Fruit fly (Drosophila melanogaster): ENCODE results near the gene Cow.

Cow gene

dm6 chr3R:23053135-23053730 lies 59.3 kb downstream of the Cow start:
- TF ChIP-seq noc (tag; optimal IDR thresholded peaks at IDR 0.05): no peak

DNA sequence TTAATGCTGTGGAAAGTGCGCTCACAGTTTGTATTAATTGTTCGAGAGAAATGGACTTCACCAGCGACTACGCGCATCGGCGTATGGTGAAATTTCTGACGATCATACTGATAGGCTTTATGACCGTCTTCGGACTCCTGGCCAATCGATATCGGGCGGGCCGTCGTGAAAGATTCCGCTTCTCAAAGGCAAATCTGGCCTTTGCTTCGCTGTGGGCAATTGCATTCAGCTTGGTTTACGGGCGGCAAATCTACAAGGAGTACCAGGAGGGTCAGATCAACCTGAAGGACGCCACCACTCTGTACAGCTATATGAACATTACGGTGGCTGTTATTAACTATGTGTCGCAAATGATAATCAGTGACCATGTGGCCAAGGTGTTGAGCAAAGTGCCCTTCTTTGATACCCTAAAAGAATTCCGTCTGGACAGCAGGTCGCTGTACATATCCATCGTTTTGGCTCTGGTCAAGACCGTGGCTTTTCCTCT lies 60.8 kb downstream of the Cow start, which contains the start of gene Gr94a:
TSS of gene Gr94a (plus strand) at position 51 of the 487 bp plus-strand sequence.
- TF ChIP-seq noc (tag; optimal IDR thresholded peaks at IDR 0.05): no peak

dm6 chr3R:23048690-23049118 lies 63.8 kb downstream of the Cow start:
- peak; percentile 43 for TF ChIP-seq noc (tag; optimal IDR thresholded peaks at IDR 0.05)

DNA sequence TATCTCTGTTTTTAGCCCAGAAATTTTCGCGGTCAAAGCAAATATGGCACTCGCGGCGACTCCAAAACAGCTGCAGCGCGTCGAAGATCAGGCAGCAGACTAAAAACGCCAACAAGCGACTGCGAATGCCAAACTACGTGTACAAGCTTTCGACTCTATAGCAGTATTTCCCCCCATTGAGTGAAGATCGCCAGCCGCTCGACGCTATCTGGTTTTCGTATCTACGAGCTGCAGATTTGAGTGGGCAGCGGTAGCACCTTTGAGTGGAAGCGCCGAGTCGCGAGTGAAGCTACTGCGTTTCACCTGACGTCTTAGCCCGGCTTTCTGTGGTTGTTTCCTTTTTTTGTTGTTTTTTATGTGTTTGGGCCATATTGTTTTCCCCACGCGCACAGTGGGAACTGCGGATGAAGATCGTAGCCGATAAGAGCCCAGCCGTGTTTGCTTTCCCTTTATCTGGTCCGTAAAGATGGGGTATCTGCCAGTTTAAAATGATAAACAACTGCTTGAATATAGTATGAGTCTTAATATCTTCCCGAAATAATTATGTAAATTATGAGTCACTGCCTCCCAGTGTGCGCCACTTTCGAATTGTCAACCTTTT lies 64.3 kb downstream of the Cow start, which contains the start of gene CG17121:
TSS of gene CG17121 (minus strand) at position 126 of the 601 bp plus-strand sequence.
- TF ChIP-seq noc (tag; optimal IDR thresholded peaks at IDR 0.05): no peak

- peak; percentile 81 for TF ChIP-seq noc (tag; optimal IDR thresholded peaks at IDR 0.05)
These were observed 66.0 kb downstream of the Cow start for dm6 chr3R:23046529-23046943.

dm6 chr3R:23043690-23044089 lies 68.8 kb downstream of the Cow start, which contains the start of gene CG13837:
Gene CG13837, plus strand, starts transcription at chr3R:23043990.
- no peak for TF ChIP-seq noc (tag; optimal IDR thresholded peaks at IDR 0.05)

DNA sequence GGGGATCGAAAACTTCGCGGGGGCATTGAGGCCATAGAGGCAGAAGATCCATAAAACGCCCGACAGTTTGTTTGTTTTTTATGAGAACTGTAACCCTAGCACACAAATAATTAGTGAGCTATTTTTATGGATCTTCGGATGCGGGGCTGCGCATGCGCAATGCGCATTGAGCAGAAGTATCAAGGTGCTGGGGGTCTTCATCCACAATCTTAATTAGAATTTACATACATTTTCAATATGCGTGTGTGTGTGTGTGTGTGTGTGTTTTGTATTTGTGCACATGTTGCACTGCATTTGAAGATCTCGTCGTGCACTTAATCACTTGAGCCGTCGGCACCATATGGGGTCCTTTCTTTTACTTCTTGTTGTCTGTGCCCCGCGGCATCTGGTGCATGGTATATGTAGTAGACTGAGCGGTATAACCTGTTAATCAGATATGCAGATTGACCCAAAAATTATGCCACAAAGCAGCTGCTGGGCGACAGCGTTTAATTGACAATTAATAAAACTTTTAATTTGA lies 69.7 kb downstream of the Cow start:
- TF ChIP-seq noc (tag; optimal IDR thresholded peaks at IDR 0.05): no peak

DNA sequence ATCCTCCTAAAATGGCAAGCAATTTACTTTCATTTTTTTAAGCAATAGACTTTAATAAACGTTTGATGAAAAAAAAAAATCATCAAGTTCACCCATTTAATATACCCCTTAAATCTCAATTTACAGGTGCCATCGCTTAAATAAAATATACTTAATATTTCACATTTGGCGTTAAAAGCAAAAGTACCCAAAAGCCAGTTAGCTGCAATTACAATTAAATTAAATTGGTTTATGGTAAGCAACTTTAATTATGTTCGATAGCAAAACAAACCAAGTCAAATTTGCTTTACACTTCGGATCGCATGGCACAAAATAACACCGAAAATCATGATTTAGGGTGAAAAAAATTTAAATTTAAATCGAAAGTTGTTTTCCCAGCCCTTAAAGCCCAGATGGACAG lies 70.6 kb downstream of the Cow start, which contains the start of gene CG13838:
TSS of gene CG13838 (plus strand) at position 301 of the 400 bp plus-strand sequence.
- no peak for TF ChIP-seq noc (tag; optimal IDR thresholded peaks at IDR 0.05)

- no peak for TF ChIP-seq noc (tag; optimal IDR thresholded peaks at IDR 0.05)
These were observed 74.5 kb downstream of the Cow start for dm6 chr3R:23038062-23038461.

dm6 chr3R:23036321-23036720 lies 76.2 kb downstream of the Cow start:
- no peak for TF ChIP-seq noc (tag; optimal IDR thresholded peaks at IDR 0.05)

- TF ChIP-seq noc (tag; optimal IDR thresholded peaks at IDR 0.05): no peak
These were observed 77.1 kb downstream of the Cow start, which contains the start of gene CG13833 for dm6 chr3R:23035463-23035862. Gene CG13833, minus strand, starts transcription at chr3R:23035563.

dm6 chr3R:23030900-23031299 lies 81.6 kb downstream of the Cow start:
- TF ChIP-seq noc (tag; optimal IDR thresholded peaks at IDR 0.05): no peak

dm6 chr3R:23028506-23028905 lies 84.0 kb downstream of the Cow start:
- TF ChIP-seq noc (tag; optimal IDR thresholded peaks at IDR 0.05): peak; percentile 13

DNA sequence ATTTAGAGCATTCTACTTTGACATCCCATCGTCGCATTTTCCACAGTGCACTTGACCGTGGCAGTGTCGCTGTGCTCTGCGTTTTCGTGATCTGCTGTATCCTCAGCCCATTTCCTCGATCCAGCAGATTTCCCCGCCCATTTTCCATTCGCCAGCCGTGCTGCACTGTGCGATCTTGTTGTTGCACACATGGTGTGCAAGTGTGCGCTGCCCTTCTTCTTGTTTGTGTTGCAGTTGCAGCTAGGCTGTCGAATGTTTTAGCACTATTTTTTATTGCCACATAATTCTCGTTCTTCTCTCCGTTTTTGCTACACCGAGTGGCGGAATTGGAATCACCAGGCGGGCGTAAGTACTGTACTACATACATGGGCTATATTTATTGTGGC lies 85.1 kb downstream of the Cow start:
- TF ChIP-seq noc (tag; optimal IDR thresholded peaks at IDR 0.05): no peak

DNA sequence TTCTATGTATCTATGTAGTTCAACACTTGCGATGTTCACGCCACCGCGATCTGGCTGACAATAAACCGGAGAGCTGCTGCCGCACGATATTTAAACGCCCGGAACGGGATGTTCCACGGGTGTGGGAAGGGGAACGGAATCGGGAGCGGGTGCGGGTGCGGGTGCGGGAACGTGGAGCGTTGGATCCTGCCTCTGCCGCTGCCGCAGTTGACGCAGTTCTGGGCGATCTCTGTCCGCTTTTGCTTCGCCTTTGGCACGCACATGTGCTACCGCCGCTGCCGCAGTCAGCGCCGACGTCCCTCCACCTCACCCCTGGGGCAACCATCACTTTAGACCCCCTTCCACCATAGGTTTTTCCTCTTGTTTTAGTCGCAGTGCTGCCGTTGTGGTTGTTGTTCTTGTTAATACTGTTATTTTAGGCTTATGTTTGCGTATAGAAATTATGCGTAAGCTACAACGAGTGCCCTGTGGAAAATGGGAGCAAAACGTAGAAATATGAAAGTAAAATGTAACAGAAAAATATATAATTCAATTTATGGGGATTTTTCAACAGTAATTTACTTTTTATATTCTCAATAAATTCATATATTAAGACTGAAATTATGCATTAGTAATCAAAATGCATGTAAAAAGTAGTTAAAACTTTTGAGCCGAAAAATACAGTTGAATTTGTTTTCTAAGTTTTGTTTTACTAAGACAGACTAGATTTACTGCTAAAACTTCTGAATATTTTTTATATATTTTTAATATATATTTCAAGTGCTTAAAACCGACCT lies 85.7 kb downstream of the Cow start, which contains the start of gene lmd:
TSS of gene lmd (minus strand) at position 62 of the 776 bp plus-strand sequence.
- no peak for TF ChIP-seq noc (tag; optimal IDR thresholded peaks at IDR 0.05)

Data from whole organism, larva.